Worm (Caenorhabditis elegans) whole organism, L4 larva: ENCODE measurements around the gene B0273.1.

Experiments used
- ceh-20 ChIP-seq: fragments of 200-800 bp; sonication (Bioruptor generic); IDR thresholded peaks from 2 replicates; pipeline ENCODE4 v1.3.6; 2022; ENCODE audit warnings: missing genetic modification reagents, missing genetic modification characterization, missing compliant biosample characterization
- cey-2 ChIP-seq: sonication (generic microtip); optimal IDR thresholded peaks from 3 replicates; lab custom pipeline; 2017; ENCODE audit warnings: missing genetic modification characterization, mild to moderate bottlenecking, missing compliant biosample characterization, antibody characterized with exemption, borderline replicate concordance; ENCODE audit not compliant: insufficient read depth
- fkh-10 ChIP-seq: fragments of 150-350 bp; optimal IDR thresholded peaks from 2 replicates; lab custom pipeline; 2014; ENCODE audit warnings: missing biosample characterization, missing genetic modification reagents, missing genetic modification characterization
- hlh-11 ChIP-seq: fragments of 200-800 bp; sonication (Bioruptor generic); optimal IDR thresholded peaks from 2 replicates; lab custom pipeline; 2018; ENCODE audit warnings: mild to moderate bottlenecking, missing genetic modification characterization, missing compliant biosample characterization
- jun-1 ChIP-seq: fragments of 150-350 bp; optimal IDR thresholded peaks from 2 replicates; lab custom pipeline; 2014; ENCODE audit warnings: missing biosample characterization, missing genetic modification reagents, missing genetic modification characterization
- lin-15B ChIP-seq: fragments of 150-350 bp; sonication (generic microtip); optimal IDR thresholded peaks from 3 replicates; lab custom pipeline; 2014; ENCODE audit warnings: missing biosample characterization, missing genetic modification characterization
- lin-39 ChIP-seq: fragments of 150-350 bp; optimal IDR thresholded peaks from 2 replicates; lab custom pipeline; 2014; ENCODE audit warnings: missing biosample characterization, missing genetic modification reagents, missing genetic modification characterization
- mxl-3 ChIP-seq: fragments of 200-800 bp; sonication (Bioruptor generic); optimal IDR thresholded peaks from 2 replicates; lab custom pipeline; 2018; ENCODE audit warnings: mild to moderate bottlenecking, missing genetic modification characterization, missing compliant biosample characterization
- tra-1 ChIP-seq: fragments of 200-800 bp; sonication (Bioruptor generic); IDR thresholded peaks from 2 replicates; pipeline ENCODE4 v1.3.6; 2022; ENCODE audit warnings: missing genetic modification reagents, missing genetic modification characterization, missing compliant biosample characterization

DNA sequence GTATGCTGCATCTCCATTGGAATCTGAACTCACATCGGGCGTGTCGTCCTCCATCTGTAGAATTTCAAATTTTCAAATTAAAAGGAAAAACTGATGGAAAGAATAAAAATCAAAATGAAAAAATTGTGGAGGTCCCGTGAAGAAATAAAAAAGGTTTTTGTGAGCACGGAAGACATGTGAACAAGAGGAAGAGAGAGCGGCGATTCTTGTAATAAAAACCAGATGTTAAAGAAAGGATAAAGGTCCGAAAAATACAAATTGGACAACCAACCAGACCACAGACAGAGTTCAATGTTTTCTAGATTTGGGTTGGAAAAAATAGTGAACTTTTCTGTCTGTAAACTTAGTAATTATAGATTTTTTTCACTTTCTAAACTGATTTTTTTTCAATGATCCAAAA is 34.5 kb downstream of the B0273.1 start, which contains the start of gene unc-5:
- TF ChIP-seq ceh-20 (GFP tag; lab: Robert Waterston, UW) (no peak), lin-39 (no peak), tra-1 (GFP tag; lab: Robert Waterston, UW) (no peak), fkh-10 (GFP tag; lab: Kevin White, UChicago) (no peak), cey-2 (no peak), mxl-3 (GFP tag; lab: Kevin White, UChicago) (no peak), hlh-11 (tag; lab: Kevin White, UChicago) (no peak), jun-1 (tag; lab: Kevin White, UChicago) (no peak), lin-15B (tag; lab: Kevin White, UChicago) (no peak)
